Fruit fly (Drosophila melanogaster) whole organism, embryonic: ENCODE results near the gene Mettl2.

Experiments used
- BEAF-32 ChIP-seq: fragments of 200-800 bp; sonication (Bioruptor generic); optimal IDR thresholded peaks from 3 replicates; lab custom pipeline; 2017; ENCODE audit warnings: missing biosample characterization, missing genetic modification characterization, mild to moderate bottlenecking, moderate library complexity, missing genetic modification reagents
- CG1024 ChIP-seq: fragments of 200-800 bp; sonication (Bioruptor generic); IDR thresholded peaks from 2 replicates; pipeline ENCODE4 v1.3.6; 2022; ENCODE audit warnings: missing biosample characterization, missing genetic modification characterization
- CG10959 ChIP-seq: fragments of 200-800 bp; sonication (Bioruptor generic); IDR thresholded peaks from 2 replicates; pipeline ENCODE4 v1.3.6; 2022; ENCODE audit warnings: missing biosample characterization, missing genetic modification characterization
- CG12659 ChIP-seq: fragments of 200-800 bp; sonication (Bioruptor generic); optimal IDR thresholded peaks from 3 replicates; lab custom pipeline; 2017; ENCODE audit warnings: mild to moderate bottlenecking, missing biosample characterization, missing genetic modification reagents, missing genetic modification characterization
- CG13894 ChIP-seq: fragments of 200-800 bp; sonication (Bioruptor generic); optimal IDR thresholded peaks from 3 replicates; lab custom pipeline; 2018; ENCODE audit warnings: missing biosample characterization, mild to moderate bottlenecking, missing genetic modification characterization, moderate library complexity
- CG14050 ChIP-seq: fragments of 200-800 bp; sonication (Bioruptor generic); IDR thresholded peaks from 3 replicates; pipeline ENCODE4 v1.3.6; 2022; ENCODE audit warnings: missing biosample characterization, missing genetic modification characterization
- CG15073 ChIP-seq: fragments of 200-800 bp; sonication (Bioruptor generic); optimal IDR thresholded peaks from 2 replicates; lab custom pipeline; 2016; ENCODE audit warnings: missing biosample characterization, missing genetic modification characterization
- CG15601 ChIP-seq: fragments of 200-800 bp; sonication (Bioruptor generic); optimal IDR thresholded peaks from 3 replicates; lab custom pipeline; 2019; ENCODE audit warnings: missing biosample characterization, mild to moderate bottlenecking, missing genetic modification characterization, moderate library complexity
- CG1603 ChIP-seq: fragments of 200-800 bp; sonication (Bioruptor generic); optimal IDR thresholded peaks from 2 replicates; lab custom pipeline; 2019; ENCODE audit warnings: missing biosample characterization, mild to moderate bottlenecking, missing genetic modification characterization, moderate library complexity
- CG17912 ChIP-seq: fragments of 200-800 bp; sonication (Bioruptor generic); optimal IDR thresholded peaks from 2 replicates; lab custom pipeline; 2018; ENCODE audit warnings: missing biosample characterization, mild to moderate bottlenecking, missing genetic modification characterization
- CG18476 ChIP-seq: fragments of 200-800 bp; sonication (Bioruptor generic); optimal IDR thresholded peaks from 2 replicates; lab custom pipeline; 2016; ENCODE audit warnings: missing biosample characterization, mild to moderate bottlenecking, missing genetic modification characterization
- CG2678 ChIP-seq: fragments of 200-800 bp; sonication (Bioruptor generic); optimal IDR thresholded peaks from 3 replicates; lab custom pipeline; 2019; ENCODE audit warnings: missing biosample characterization, mild to moderate bottlenecking, missing genetic modification characterization, moderate library complexity
- CG31388 ChIP-seq: fragments of 200-800 bp; sonication (Bioruptor generic); optimal IDR thresholded peaks from 2 replicates; lab custom pipeline; 2016; ENCODE audit warnings: missing biosample characterization, missing genetic modification characterization
- CG34376 ChIP-seq: fragments of 200-800 bp; sonication (Bioruptor generic); optimal IDR thresholded peaks from 2 replicates; lab custom pipeline; 2018; ENCODE audit warnings: missing biosample characterization, mild to moderate bottlenecking, missing genetic modification characterization
- CG3847 ChIP-seq: fragments of 200-800 bp; sonication (Bioruptor generic); IDR thresholded peaks from 2 replicates; pipeline ENCODE4 v1.3.6; 2022; ENCODE audit warnings: missing biosample characterization, missing genetic modification characterization
- CG6689 ChIP-seq: fragments of 200-800 bp; sonication (Bioruptor generic); IDR thresholded peaks from 2 replicates; pipeline ENCODE4 v1.3.6; 2022; ENCODE audit warnings: missing biosample characterization, missing genetic modification characterization
- CG7928 ChIP-seq: fragments of 200-800 bp; sonication (Bioruptor generic); optimal IDR thresholded peaks from 2 replicates; lab custom pipeline; 2017; ENCODE audit warnings: missing biosample characterization, mild to moderate bottlenecking, missing genetic modification characterization
- CG7963 ChIP-seq: fragments of 200-800 bp; sonication (Bioruptor generic); IDR thresholded peaks from 3 replicates; pipeline ENCODE4 v1.3.6; 2022; ENCODE audit warnings: missing biosample characterization, missing genetic modification characterization; ENCODE audit not compliant: partially characterized antibody
- CG8388 ChIP-seq: fragments of 200-800 bp; sonication (Bioruptor generic); optimal IDR thresholded peaks from 2 replicates; lab custom pipeline; 2019; ENCODE audit warnings: missing biosample characterization, mild to moderate bottlenecking, missing genetic modification characterization, moderate library complexity
- CG9727 ChIP-seq: fragments of 200-800 bp; sonication (Bioruptor generic); optimal IDR thresholded peaks from 3 replicates; lab custom pipeline; 2017; ENCODE audit warnings: missing biosample characterization, mild to moderate bottlenecking, missing genetic modification characterization
- CoRest ChIP-seq: fragments of 200-800 bp; sonication (Bioruptor generic); optimal IDR thresholded peaks from 3 replicates; lab custom pipeline; 2018; ENCODE audit warnings: missing biosample characterization, mild to moderate bottlenecking, missing genetic modification characterization, moderate library complexity
- Dbx ChIP-seq: fragments of 200-800 bp; sonication (Bioruptor generic); IDR thresholded peaks from 3 replicates; pipeline ENCODE4 v1.3.6; 2022; ENCODE audit warnings: missing biosample characterization, missing genetic modification characterization
- Dref ChIP-seq: fragments of 200-800 bp; sonication (Bioruptor generic); IDR thresholded peaks from 2 replicates; pipeline ENCODE4 v1.3.6; 2022; ENCODE audit warnings: missing biosample characterization, missing genetic modification characterization
- Elba2 ChIP-seq: fragments of 200-800 bp; sonication (Bioruptor generic); optimal IDR thresholded peaks from 3 replicates; lab custom pipeline; 2016; ENCODE audit warnings: missing biosample characterization, missing genetic modification characterization
- HLHmδ ChIP-seq: fragments of 200-800 bp; sonication (Bioruptor generic); optimal IDR thresholded peaks from 2 replicates; lab custom pipeline; 2018; ENCODE audit warnings: missing biosample characterization, mild to moderate bottlenecking, missing genetic modification characterization, moderate library complexity
- Hr3 ChIP-seq: fragments of 200-800 bp; sonication (Bioruptor generic); optimal IDR thresholded peaks from 3 replicates; lab custom pipeline; 2016; ENCODE audit warnings: missing biosample characterization, missing genetic modification characterization
- MTF-1 ChIP-seq: fragments of 200-800 bp; sonication (Bioruptor generic); optimal IDR thresholded peaks from 2 replicates; lab custom pipeline; 2018; ENCODE audit warnings: missing biosample characterization, mild to moderate bottlenecking, missing genetic modification characterization, borderline replicate concordance
- Neu2 ChIP-seq: fragments of 200-800 bp; sonication (Bioruptor generic); optimal IDR thresholded peaks from 3 replicates; lab custom pipeline; 2016; ENCODE audit warnings: missing biosample characterization, missing genetic modification characterization, borderline replicate concordance
- Oli ChIP-seq: fragments of 200-800 bp; sonication (Bioruptor generic); optimal IDR thresholded peaks from 2 replicates; lab custom pipeline; 2018; ENCODE audit warnings: missing biosample characterization, mild to moderate bottlenecking, missing genetic modification characterization, moderate library complexity
- Six4 ChIP-seq: fragments of 200-800 bp; sonication (Bioruptor generic); optimal IDR thresholded peaks from 2 replicates; lab custom pipeline; 2016; ENCODE audit warnings: missing biosample characterization, missing genetic modification characterization
- Vsx1 ChIP-seq: fragments of 200-800 bp; sonication (Bioruptor generic); optimal IDR thresholded peaks from 2 replicates; lab custom pipeline; 2017; ENCODE audit warnings: missing biosample characterization, mild to moderate bottlenecking, missing genetic modification characterization, missing genetic modification reagents
- ab ChIP-seq: fragments of 200-800 bp; sonication (Bioruptor generic); optimal IDR thresholded peaks from 2 replicates; lab custom pipeline; 2016; ENCODE audit warnings: missing biosample characterization, missing genetic modification characterization
- cad ChIP-seq: fragments of >200 bp; optimal IDR thresholded peaks from 2 replicates; lab custom pipeline; 2017; ENCODE audit warnings: missing biosample characterization, missing genetic modification characterization
- dati ChIP-seq: fragments of 200-800 bp; sonication (Bioruptor generic); IDR thresholded peaks from 2 replicates; pipeline ENCODE4 v1.3.6; 2022; ENCODE audit warnings: missing biosample characterization, missing genetic modification characterization
- disco-r ChIP-seq: fragments of 200-800 bp; sonication (Bioruptor generic); optimal IDR thresholded peaks from 2 replicates; lab custom pipeline; 2016; ENCODE audit warnings: missing biosample characterization, missing genetic modification characterization
- grn ChIP-seq: fragments of 200-800 bp; sonication (Bioruptor generic); optimal IDR thresholded peaks from 3 replicates; lab custom pipeline; 2017; ENCODE audit warnings: missing biosample characterization, missing genetic modification characterization
- gro ChIP-seq: fragments of 200-800 bp; sonication (Bioruptor generic); optimal IDR thresholded peaks from 2 replicates; lab custom pipeline; 2016; ENCODE audit warnings: missing biosample characterization, missing genetic modification characterization
- h ChIP-seq: fragments of >200 bp; optimal IDR thresholded peaks from 2 replicates; lab custom pipeline; 2017
- hth ChIP-seq: fragments of >200 bp; optimal IDR thresholded peaks from 2 replicates; lab custom pipeline; 2017; ENCODE audit warnings: inconsistent platforms
- lmd ChIP-seq: fragments of 200-800 bp; sonication (Bioruptor generic); IDR thresholded peaks from 2 replicates; pipeline ENCODE4 v1.3.6; 2022; ENCODE audit warnings: missing biosample characterization, missing genetic modification characterization
- lola ChIP-seq, 3 experiments: fragments of >200 bp in 2 of 3; fragments of 200-800 bp in 1 of 3; sonication (Bioruptor generic) in 1 of 3; optimal IDR thresholded peaks; 2 replicates each; lab custom pipeline; 2017 to 2019; ENCODE audit warnings: missing biosample characterization in 3 of 3, missing genetic modification characterization in 3 of 3, mild to moderate bottlenecking in 1 of 3, moderate library complexity in 1 of 3
- nerfin-1 ChIP-seq: fragments of 200-800 bp; sonication (Bioruptor generic); optimal IDR thresholded peaks from 3 replicates; lab custom pipeline; 2019; ENCODE audit warnings: missing biosample characterization, mild to moderate bottlenecking, missing genetic modification characterization, moderate library complexity
- nmo ChIP-seq: fragments of 200-800 bp; sonication (Bioruptor generic); optimal IDR thresholded peaks from 2 replicates; lab custom pipeline; 2018; ENCODE audit warnings: missing biosample characterization, mild to moderate bottlenecking, missing genetic modification characterization, moderate library complexity
- sens-2 ChIP-seq: fragments of 200-800 bp; sonication (Bioruptor generic); IDR thresholded peaks from 2 replicates; pipeline ENCODE4 v1.3.6; 2022; ENCODE audit warnings: missing biosample characterization, missing genetic modification characterization
- slou ChIP-seq: fragments of 200-800 bp; sonication (Bioruptor generic); optimal IDR thresholded peaks from 3 replicates; lab custom pipeline; 2016; ENCODE audit warnings: missing biosample characterization, missing genetic modification characterization
- tna ChIP-seq: fragments of 200-800 bp; sonication (Bioruptor generic); IDR thresholded peaks from 2 replicates; pipeline ENCODE4 v1.3.6; 2022; ENCODE audit warnings: missing biosample characterization, missing genetic modification characterization; ENCODE audit not compliant: partially characterized antibody
- ttk ChIP-seq: fragments of 200-800 bp; sonication (Bioruptor generic); IDR thresholded peaks from 2 replicates; pipeline ENCODE4 v2.1.2; 2022; ENCODE audit warnings: missing biosample characterization, missing genetic modification characterization
- vvl ChIP-seq: fragments of 200-800 bp; sonication (Bioruptor generic); IDR thresholded peaks from 2 replicates; pipeline ENCODE4 v1.3.6; 2022; ENCODE audit warnings: missing biosample characterization, missing genetic modification characterization
- wdn ChIP-seq: fragments of 200-800 bp; sonication (Bioruptor generic); IDR thresholded peaks from 2 replicates; pipeline ENCODE4 v1.3.6; 2022; ENCODE audit warnings: missing biosample characterization, missing genetic modification characterization
- wor ChIP-seq: fragments of 200-800 bp; sonication (Bioruptor generic); IDR thresholded peaks from 2 replicates; pipeline ENCODE4 v1.3.6; 2022; ENCODE audit warnings: missing biosample characterization, missing genetic modification characterization

Mettl2 gene

DNA sequence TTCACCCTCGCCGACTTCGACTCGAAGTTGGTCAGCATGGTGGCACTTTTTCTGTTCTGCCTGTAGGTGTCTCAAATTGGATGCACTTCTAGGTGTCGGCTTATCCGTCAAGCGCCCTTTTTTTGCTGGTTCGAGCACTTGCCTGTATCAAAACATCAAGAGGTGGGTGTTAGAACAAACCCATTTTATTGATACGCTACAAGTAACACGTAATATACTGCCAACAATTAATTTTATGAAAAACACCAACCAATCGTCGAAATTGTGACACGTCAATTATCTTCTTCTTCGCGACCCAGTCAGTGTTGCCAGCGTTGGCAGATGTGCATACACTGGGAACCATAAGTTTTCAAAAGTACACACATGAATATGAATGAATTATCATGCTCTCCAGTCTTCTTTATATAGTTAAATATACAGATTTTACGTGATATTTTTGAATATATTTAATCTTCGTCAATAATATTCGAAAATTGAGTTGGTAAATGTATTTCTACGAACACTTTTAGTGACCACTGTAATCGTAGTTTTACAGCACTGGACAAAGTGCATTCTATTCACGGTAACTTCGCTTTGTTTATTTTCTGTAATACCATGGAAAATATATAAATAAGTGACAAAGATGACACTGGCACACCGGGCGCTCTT lies 6.0 kb upstream of the Mettl2 start, which contains the start of the genes alphaCOP and CG13919 (continued):
- TF ChIP-seq nmo (peak; percentile 98), CG15601 (tag; lab: Kevin White, UChicago) (peak; percentile 95), CoRest (tag; lab: Kevin White, UChicago) (peak; percentile 98), HLHmδ (GFP tag; lab: Kevin White, UChicago) (no peak), CG12659 (GFP tag; lab: Kevin White, UChicago) (peak; percentile 98), Oli (tag; lab: Kevin White, UChicago) (peak; percentile 97), MTF-1 (peak; percentile 83), CG9727 (peak; percentile 98), wor (GFP tag; lab: Robert Waterston, UW) (peak; percentile 96), hth (lab: Kevin White, UChicago) (no peak), lola (GFP tag; optimal IDR thresholded peaks at IDR 0.05; lab: Kevin White, UChicago) (peak in 1 of 3 experiments; percentile 95), CG3847 (GFP tag; lab: Robert Waterston, UW) (peak; percentile 98), disco-r (GFP tag; lab: Kevin White, UChicago) (peak; percentile 83), vvl (peak; percentile 97), CG6689 (peak; percentile 97), wdn (GFP tag; lab: Robert Waterston, UW) (peak; percentile 96), CG2678 (tag; lab: Kevin White, UChicago) (peak; percentile 97), CG1024 (GFP tag; lab: Robert Waterston, UW) (peak; percentile 77), nerfin-1 (tag; lab: Kevin White, UChicago) (peak; percentile 93), BEAF-32 (GFP tag; lab: Kevin White, UChicago) (peak; percentile 50), lmd (GFP tag; lab: Robert Waterston, UW) (peak; percentile 97), Vsx1 (GFP tag; lab: Kevin White, UChicago) (peak; percentile 87), CG8388 (GFP tag; lab: Kevin White, UChicago) (peak; percentile 100), CG34376 (peak; percentile 89), slou (GFP tag; lab: Kevin White, UChicago) (peak; percentile 96), CG14050 (GFP tag; lab: Robert Waterston, UW) (peak; percentile 97), CG15073 (GFP tag; lab: Kevin White, UChicago) (peak; percentile 78), cad (GFP tag; lab: Kevin White, UChicago) (no peak), Six4 (peak; percentile 93), CG31388 (GFP tag; lab: Kevin White, UChicago) (peak; percentile 89), CG10959 (GFP tag; lab: Robert Waterston, UW) (peak; percentile 79), ttk (peak; percentile 96), Dbx (GFP tag; lab: Robert Waterston, UW) (peak; percentile 93), CG7963 (GFP tag; lab: Robert Waterston, UW) (no peak), gro (GFP tag; lab: Kevin White, UChicago) (peak; percentile 86), sens-2 (GFP tag; lab: Robert Waterston, UW) (peak; percentile 96), Hr3 (GFP tag; lab: Kevin White, UChicago) (peak; percentile 98), h (lab: Kevin White, UChicago) (no peak), CG13894 (peak; percentile 91), CG18476 (GFP tag; lab: Kevin White, UChicago) (peak; percentile 95), tna (no peak), Neu2 (GFP tag; lab: Kevin White, UChicago) (peak; percentile 57), CG1603 (tag; lab: Kevin White, UChicago) (peak; percentile 86), Dref (GFP tag; lab: Robert Waterston, UW) (peak; percentile 40; the same call in 1 of the 2 replicates), CG17912 (GFP tag; lab: Kevin White, UChicago) (peak; percentile 84), ab (peak; percentile 90), grn (GFP tag; lab: Kevin White, UChicago) (peak; percentile 85), CG7928 (GFP tag; lab: Kevin White, UChicago) (peak; percentile 64), dati (GFP tag; lab: Robert Waterston, UW) (peak; percentile 88), Elba2 (GFP tag; lab: Kevin White, UChicago) (peak; percentile 87)
